Fruit fly (Drosophila melanogaster): ENCODE data around the gene Set2.

DNA sequence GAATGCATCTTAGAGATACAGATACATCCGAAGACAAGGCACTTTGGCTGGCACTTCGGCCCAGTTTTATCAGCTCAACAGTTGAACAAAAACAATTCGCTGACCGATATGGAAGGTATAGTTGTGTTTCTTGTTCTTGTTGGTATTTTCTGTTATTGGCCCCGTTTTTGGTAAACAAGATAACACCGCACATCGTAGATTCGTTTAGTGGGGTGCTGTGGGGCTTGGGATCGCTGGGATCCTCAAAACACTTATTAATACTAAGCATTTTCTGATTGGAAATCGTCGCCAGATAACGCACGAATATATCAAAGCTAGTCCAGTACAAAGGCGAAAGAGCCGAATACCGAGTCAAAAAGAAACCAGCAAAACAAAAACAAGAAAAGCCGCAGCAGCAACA is 9.5 kb upstream of the Set2 start:
- TF ChIP-seq CTCF (optimal IDR thresholded peaks at IDR 0.05) = no peak
- TF ChIP-seq CG8478 (optimal IDR thresholded peaks at IDR 0.05) = no peak

Data from S2 (cell line).